Worm (Caenorhabditis elegans) whole organism, early embryonic: Measurements from ENCODE around the gene nspc-17.

ENCODE experiments used
- B0310.2 ChIP-seq: sonication (generic microtip); optimal IDR thresholded peaks from 2 replicates; lab custom pipeline; 2016; ENCODE audit warnings: mild to moderate bottlenecking, missing genetic modification characterization, missing compliant biosample characterization
- F13C5.2 ChIP-seq: sonication (generic microtip); optimal IDR thresholded peaks from 2 replicates; lab custom pipeline; 2017; ENCODE audit warnings: mild to moderate bottlenecking, missing genetic modification characterization, inconsistent platforms, missing compliant biosample characterization
- aly-1 ChIP-seq: sonication (generic microtip); optimal IDR thresholded peaks from 2 replicates; lab custom pipeline; 2016; ENCODE audit warnings: missing genetic modification characterization, missing compliant biosample characterization
- ama-1 ChIP-seq: fragments of 150-350 bp; optimal IDR thresholded peaks from 2 replicates; lab custom pipeline; 2014
- ceh-13 ChIP-seq: fragments of 200-800 bp; sonication (Bioruptor generic); optimal IDR thresholded peaks from 2 replicates; lab custom pipeline; 2018; ENCODE audit warnings: mild to moderate bottlenecking, missing genetic modification characterization, missing compliant biosample characterization
- ceh-36 ChIP-seq: sonication (generic microtip); optimal IDR thresholded peaks from 2 replicates; lab custom pipeline; 2016; ENCODE audit warnings: missing genetic modification characterization, inconsistent platforms, missing compliant biosample characterization
- ets-7 ChIP-seq: sonication (generic microtip); optimal IDR thresholded peaks from 2 replicates; lab custom pipeline; 2016; ENCODE audit warnings: missing genotype, missing genetic modification characterization, missing compliant biosample characterization
- flt-1 ChIP-seq: fragments of 200-800 bp; sonication (Bioruptor generic); IDR thresholded peaks from 2 replicates; pipeline ENCODE4 v1.3.6; 2022; ENCODE audit warnings: missing genetic modification characterization, missing compliant biosample characterization
- hmbx-1 ChIP-seq: sonication (generic microtip); optimal IDR thresholded peaks from 2 replicates; lab custom pipeline; 2016; ENCODE audit warnings: mild to moderate bottlenecking, missing genetic modification characterization, missing compliant biosample characterization
- hmg-4 ChIP-seq: fragments of 200-800 bp; sonication (Bioruptor generic); optimal IDR thresholded peaks from 2 replicates; lab custom pipeline; 2018; ENCODE audit warnings: mild to moderate bottlenecking, missing genetic modification characterization, missing compliant biosample characterization
- hnd-1 ChIP-seq: sonication (generic microtip); optimal IDR thresholded peaks from 2 replicates; lab custom pipeline; 2016; ENCODE audit warnings: missing genetic modification characterization, missing compliant biosample characterization
- pes-1 ChIP-seq: fragments of 200-800 bp; sonication (Bioruptor generic); IDR thresholded peaks from 2 replicates; pipeline ENCODE4 v1.3.6; 2022; ENCODE audit warnings: missing genetic modification reagents, missing genetic modification characterization, missing compliant biosample characterization
- scrt-1 ChIP-seq: fragments of 200-800 bp; sonication (Bioruptor generic); IDR thresholded peaks from 2 replicates; pipeline ENCODE4 v1.3.6; 2022; ENCODE audit warnings: missing genetic modification characterization, missing compliant biosample characterization
- sea-1 ChIP-seq: fragments of 200-800 bp; sonication (Bioruptor generic); conservative IDR thresholded peaks from 2 replicates; pipeline ENCODE4 v1.3.6; 2022; ENCODE audit warnings: missing genetic modification characterization, missing compliant biosample characterization
- tbx-11 ChIP-seq: fragments of 200-800 bp; sonication (Bioruptor generic); IDR thresholded peaks from 2 replicates; pipeline ENCODE4 v1.3.6; 2022; ENCODE audit warnings: missing genetic modification characterization, missing compliant biosample characterization
- tbx-37 ChIP-seq: fragments of 200-800 bp; sonication (Bioruptor generic); conservative IDR thresholded peaks from 2 replicates; pipeline ENCODE4 v1.3.6; 2022; ENCODE audit warnings: missing genetic modification reagents, missing genetic modification characterization, missing compliant biosample characterization
- tra-4 ChIP-seq: sonication (generic microtip); optimal IDR thresholded peaks from 2 replicates; lab custom pipeline; 2017; ENCODE audit warnings: missing genetic modification characterization, missing compliant biosample characterization

nspc-17 gene

ce11 chrX:14545543-14545942 is 20.6 kb upstream of the nspc-17 start, which contains the start of gene enri-2:
Gene enri-2 (plus strand): TSS chrX:14545843.
- no peak for TF ChIP-seq flt-1 (GFP tag; lab: Robert Waterston, UW)
- no peak for TF ChIP-seq pes-1
- TF ChIP-seq hmbx-1 (tag; lab: Kevin White, UChicago): no peak
- TF ChIP-seq tbx-11 (GFP tag; lab: Robert Waterston, UW): no peak
- TF ChIP-seq aly-1: no peak
- no peak for TF ChIP-seq F13C5.2
- TF ChIP-seq hmg-4 (GFP tag; lab: Kevin White, UChicago): no peak
- TF ChIP-seq tbx-37: no peak
- no peak for TF ChIP-seq hnd-1 (tag; lab: Kevin White, UChicago)
- no peak for TF ChIP-seq ama-1

- no peak for TF ChIP-seq scrt-1 (GFP tag; lab: Robert Waterston, UW)
- no peak for TF ChIP-seq ama-1
- TF ChIP-seq ceh-36 (tag; lab: Kevin White, UChicago): no peak
- TF ChIP-seq tbx-11 (GFP tag; lab: Robert Waterston, UW): no peak
- no peak for TF ChIP-seq ets-7 (tag; lab: Kevin White, UChicago)
- TF ChIP-seq flt-1 (GFP tag; lab: Robert Waterston, UW): no peak
Measured at ce11 chrX:14543224-14543623, 18.2 kb upstream of the nspc-17 start, which contains the start of gene T24C2.3. Gene T24C2.3 (plus strand): TSS chrX:14543524.

- TF ChIP-seq F13C5.2: no peak
- no peak for TF ChIP-seq tbx-37
- no peak for TF ChIP-seq hmg-4 (GFP tag; lab: Kevin White, UChicago)
- TF ChIP-seq ceh-13 (GFP tag; lab: Kevin White, UChicago): no peak
- TF ChIP-seq scrt-1 (GFP tag; lab: Robert Waterston, UW): no peak
- no peak for TF ChIP-seq hnd-1 (tag; lab: Kevin White, UChicago)
- no peak for TF ChIP-seq ceh-36 (tag; lab: Kevin White, UChicago)
- no peak for TF ChIP-seq flt-1 (GFP tag; lab: Robert Waterston, UW)
- TF ChIP-seq hmbx-1 (tag; lab: Kevin White, UChicago): no peak
- TF ChIP-seq sea-1 (GFP tag; lab: Robert Waterston, UW): no peak
- no peak for TF ChIP-seq tbx-11 (GFP tag; lab: Robert Waterston, UW)
- TF ChIP-seq B0310.2 (tag; lab: Kevin White, UChicago): no peak
- TF ChIP-seq aly-1: no peak
- no peak for TF ChIP-seq pes-1
- TF ChIP-seq ets-7 (tag; lab: Kevin White, UChicago): no peak
- TF ChIP-seq tra-4 (tag; lab: Kevin White, UChicago): no peak
- no peak for TF ChIP-seq ama-1
Measured at ce11 chrX:14541992-14542391, 17.0 kb upstream of the nspc-17 start, which contains the start of gene fbxa-81. Gene fbxa-81 (minus strand): TSS chrX:14542092.

- TF ChIP-seq B0310.2 (tag; lab: Kevin White, UChicago): no peak
- TF ChIP-seq tbx-37: no peak
- no peak for TF ChIP-seq pes-1
- no peak for TF ChIP-seq tbx-11 (GFP tag; lab: Robert Waterston, UW)
- TF ChIP-seq aly-1: no peak
- TF ChIP-seq sea-1 (GFP tag; lab: Robert Waterston, UW): no peak
- TF ChIP-seq ceh-36 (tag; lab: Kevin White, UChicago): no peak
- no peak for TF ChIP-seq flt-1 (GFP tag; lab: Robert Waterston, UW)
- no peak for TF ChIP-seq ceh-13 (GFP tag; lab: Kevin White, UChicago)
- no peak for TF ChIP-seq ets-7 (tag; lab: Kevin White, UChicago)
- TF ChIP-seq hmg-4 (GFP tag; lab: Kevin White, UChicago): no peak
- no peak for TF ChIP-seq hnd-1 (tag; lab: Kevin White, UChicago)
Measured at ce11 chrX:14539468-14539867, 14.5 kb upstream of the nspc-17 start.

ce11 chrX:14537625-14538024 is 12.6 kb upstream of the nspc-17 start:
- TF ChIP-seq scrt-1 (GFP tag; lab: Robert Waterston, UW) (no peak), flt-1 (GFP tag; lab: Robert Waterston, UW) (no peak), tra-4 (tag; lab: Kevin White, UChicago) (no peak), aly-1 (no peak), B0310.2 (tag; lab: Kevin White, UChicago) (no peak), tbx-11 (GFP tag; lab: Robert Waterston, UW) (no peak), hmbx-1 (tag; lab: Kevin White, UChicago) (no peak), sea-1 (GFP tag; lab: Robert Waterston, UW) (no peak), ets-7 (tag; lab: Kevin White, UChicago) (no peak), hnd-1 (tag; lab: Kevin White, UChicago) (no peak)

ce11 chrX:14535913-14536312 is 10.9 kb upstream of the nspc-17 start:
- TF ChIP-seq scrt-1 (GFP tag; lab: Robert Waterston, UW) (no peak), tbx-11 (GFP tag; lab: Robert Waterston, UW) (no peak), ceh-36 (tag; lab: Kevin White, UChicago) (no peak), ets-7 (tag; lab: Kevin White, UChicago) (no peak), ama-1 (no peak), hnd-1 (tag; lab: Kevin White, UChicago) (no peak), flt-1 (GFP tag; lab: Robert Waterston, UW) (no peak), aly-1 (no peak), hmg-4 (GFP tag; lab: Kevin White, UChicago) (no peak)

- TF ChIP-seq hmbx-1 (tag; lab: Kevin White, UChicago) (no peak), scrt-1 (GFP tag; lab: Robert Waterston, UW) (no peak), F13C5.2 (no peak), pes-1 (no peak), ceh-36 (tag; lab: Kevin White, UChicago) (no peak), B0310.2 (tag; lab: Kevin White, UChicago) (no peak), sea-1 (GFP tag; lab: Robert Waterston, UW) (no peak), ets-7 (tag; lab: Kevin White, UChicago) (no peak), tbx-11 (GFP tag; lab: Robert Waterston, UW) (no peak), tra-4 (tag; lab: Kevin White, UChicago) (no peak)
Measured at ce11 chrX:14534596-14534995, 9.6 kb upstream of the nspc-17 start.
